Worm (Caenorhabditis elegans): ENCODE data around the gene F13H10.8.

Gene F13H10.8

ce11 chrIV:11025941-11026340 lies 5.6 kb downstream of the F13H10.8 start (continued):
- TF ChIP-seq sptf-1 (tag; optimal IDR thresholded peaks at IDR 0.05) = no peak
- TF ChIP-seq tbx-2 (tag; optimal IDR thresholded peaks at IDR 0.05) = no peak
- TF ChIP-seq C04F5.9 (tag; optimal IDR thresholded peaks at IDR 0.05) = no peak

ce11 chrIV:11026648-11027047 lies 6.3 kb downstream of the F13H10.8 start:
- peak; percentile 35 to 61 for TF ChIP-seq lin-35 (GFP tag; optimal IDR thresholded peaks at IDR 0.05)
- TF ChIP-seq fkh-10 (GFP tag; optimal IDR thresholded peaks at IDR 0.05) = no peak
- no peak for TF ChIP-seq vab-15 (tag; optimal IDR thresholded peaks at IDR 0.05)
- TF ChIP-seq nhr-28 (tag; optimal IDR thresholded peaks at IDR 0.05) = no peak
- peak; percentile 1 for TF ChIP-seq pax-3 (tag; optimal IDR thresholded peaks at IDR 0.05)
- peak in 1 of 2 experiments; percentile 26 for TF ChIP-seq efl-1 (optimal IDR thresholded peaks at IDR 0.05)
- TF ChIP-seq efl-1 (GFP tag; optimal IDR thresholded peaks at IDR 0.05 in 1 of 2) = peak in 1 of 2 experiments; percentile 45
- peak; percentile 32 for TF ChIP-seq rnt-1 (tag; optimal IDR thresholded peaks at IDR 0.05)
- peak; percentile 38 for TF ChIP-seq dsc-1 (tag; optimal IDR thresholded peaks at IDR 0.05)
- TF ChIP-seq mdl-1 (tag; optimal IDR thresholded peaks at IDR 0.05) = no peak
- TF ChIP-seq mef-2 (tag; optimal IDR thresholded peaks at IDR 0.05) = no peak
- TF ChIP-seq fos-1 (tag; optimal IDR thresholded peaks at IDR 0.05) = no peak
- TF ChIP-seq nhr-90 (tag; optimal IDR thresholded peaks at IDR 0.05; ENCODE audit: poor library complexity) = no peak
- TF ChIP-seq ztf-11 (tag; optimal IDR thresholded peaks at IDR 0.05) = peak in 1 of 2 experiments; percentile 42
- TF ChIP-seq isw-1 (GFP tag; IDR thresholded peaks at IDR 0.05) = 0 out of 2 replicates have a peak, but pooled peaks have one; percentile 9
- TF ChIP-seq sox-4 (tag; optimal IDR thresholded peaks at IDR 0.05) = no peak
- TF ChIP-seq xbp-1 (tag; optimal IDR thresholded peaks at IDR 0.05) = peak; percentile 62
- no peak for TF ChIP-seq elt-2 (tag; optimal IDR thresholded peaks at IDR 0.05)
- no peak for TF ChIP-seq ceh-82 (tag; optimal IDR thresholded peaks at IDR 0.05)
- TF ChIP-seq tbx-2 (tag; optimal IDR thresholded peaks at IDR 0.05) = no peak
- TF ChIP-seq zag-1 (tag; optimal IDR thresholded peaks at IDR 0.05) = no peak
- TF ChIP-seq nhr-237 (tag; optimal IDR thresholded peaks at IDR 0.05) = no peak
- no peak for TF ChIP-seq ceh-88 (GFP tag; IDR thresholded peaks at IDR 0.05)
- TF ChIP-seq skn-1 (tag; optimal IDR thresholded peaks at IDR 0.05) = no peak
- TF ChIP-seq elt-3 (tag; optimal IDR thresholded peaks at IDR 0.05) = no peak
- TF ChIP-seq nhr-12 (tag; optimal IDR thresholded peaks at IDR 0.05) = no peak
- TF ChIP-seq C34B4.2 (tag; optimal IDR thresholded peaks at IDR 0.05) = no peak
- no peak for TF ChIP-seq pqm-1 (tag; optimal IDR thresholded peaks at IDR 0.05)
- no peak for TF ChIP-seq grh-1 (GFP tag; IDR thresholded peaks at IDR 0.05)
- TF ChIP-seq C04F5.9 (tag; optimal IDR thresholded peaks at IDR 0.05) = no peak
- peak; percentile 66 for TF ChIP-seq snu-23 (GFP tag; optimal IDR thresholded peaks at IDR 0.05)
- no peak for TF ChIP-seq snpc-4 (tag; optimal IDR thresholded peaks at IDR 0.05)
- TF ChIP-seq egl-27 (tag; optimal IDR thresholded peaks at IDR 0.05) = no peak
- no peak for TF ChIP-seq unc-86 (tag; optimal IDR thresholded peaks at IDR 0.05)
- peak; percentile 45 for TF ChIP-seq nhr-19 (GFP tag; conservative IDR thresholded peaks at IDR 0.05)
- TF ChIP-seq unc-130 (tag; optimal IDR thresholded peaks at IDR 0.05) = no peak
- no peak for TF ChIP-seq ceh-63 (GFP tag; optimal IDR thresholded peaks at IDR 0.05)
- no peak for TF ChIP-seq alr-1 (tag; optimal IDR thresholded peaks at IDR 0.05; ENCODE audit: borderline replicate concordance)
- no peak for TF ChIP-seq nhr-11 (tag; optimal IDR thresholded peaks at IDR 0.05)
- no peak for TF ChIP-seq hpl-2 (GFP tag; optimal IDR thresholded peaks at IDR 0.05)
- no peak for TF ChIP-seq mab-9 (GFP tag; IDR thresholded peaks at IDR 0.05)
- TF ChIP-seq unc-98 (GFP tag; IDR thresholded peaks at IDR 0.05) = no peak
- peak; percentile 75 for TF ChIP-seq mep-1 (tag; optimal IDR thresholded peaks at IDR 0.05)
- no peak for TF ChIP-seq aha-1 (tag; optimal IDR thresholded peaks at IDR 0.05)
- no peak for TF ChIP-seq Y116A8C.19 (tag; optimal IDR thresholded peaks at IDR 0.05; ENCODE audit: borderline replicate concordance)
- TF ChIP-seq F16B12.6 (tag; optimal IDR thresholded peaks at IDR 0.05) = peak; percentile 80
- TF ChIP-seq hlh-4 (tag; optimal IDR thresholded peaks at IDR 0.05) = no peak
- peak; percentile 14 for TF ChIP-seq fkh-4 (tag; optimal IDR thresholded peaks at IDR 0.05; ENCODE audit: borderline replicate concordance)
- TF ChIP-seq blmp-1 (tag; optimal IDR thresholded peaks at IDR 0.05) = no peak
- peak; percentile 49 for TF ChIP-seq fkh-8 (tag; optimal IDR thresholded peaks at IDR 0.05)
- TF ChIP-seq jun-1 (tag; optimal IDR thresholded peaks at IDR 0.05) = no peak
